Worm (Caenorhabditis elegans) whole organism, late embryonic: ENCODE results near the gene Y102A11A.9.

ENCODE experiments used
- ama-1 ChIP-seq: fragments of 150-350 bp; optimal IDR thresholded peaks from 2 replicates; lab custom pipeline; 2014
- dve-1 ChIP-seq: sonication (generic microtip); optimal IDR thresholded peaks from 2 replicates; lab custom pipeline; 2017; ENCODE audit warnings: antibody characterized with exemption, mild to moderate bottlenecking, missing genetic modification characterization, missing compliant biosample characterization
- eyg-1 ChIP-seq: sonication (generic microtip); optimal IDR thresholded peaks from 2 replicates; lab custom pipeline; 2016; ENCODE audit warnings: missing genotype, missing genetic modification characterization, missing compliant biosample characterization
- fax-1 ChIP-seq: sonication (generic microtip); optimal IDR thresholded peaks from 2 replicates; lab custom pipeline; 2016; ENCODE audit warnings: missing genotype, missing genetic modification characterization, missing compliant biosample characterization
- mec-3 ChIP-seq: sonication (generic microtip); optimal IDR thresholded peaks from 2 replicates; lab custom pipeline; 2016; ENCODE audit warnings: borderline replicate concordance, missing genetic modification characterization, missing compliant biosample characterization
- npax-4 ChIP-seq: sonication (generic microtip); optimal IDR thresholded peaks from 2 replicates; lab custom pipeline; 2016; ENCODE audit warnings: missing genetic modification characterization, missing compliant biosample characterization
- pha-4 ChIP-seq: fragments of 150-350 bp; optimal IDR thresholded peaks from 2 replicates; lab custom pipeline; 2018; ENCODE audit warnings: missing biosample characterization, missing genetic modification reagents, missing genetic modification characterization
- tbx-2 ChIP-seq: sonication (generic microtip); optimal IDR thresholded peaks from 2 replicates; lab custom pipeline; 2016; ENCODE audit warnings: missing genetic modification characterization, missing compliant biosample characterization

- TF ChIP-seq pha-4 (tag; lab: Kevin White, UChicago) (no peak), npax-4 (tag; lab: Kevin White, UChicago) (no peak), mec-3 (tag; lab: Kevin White, UChicago) (no peak), tbx-2 (tag; lab: Kevin White, UChicago) (no peak), eyg-1 (tag; lab: Kevin White, UChicago) (no peak), fax-1 (tag; lab: Kevin White, UChicago) (no peak), dve-1 (tag; lab: Kevin White, UChicago) (no peak), ama-1 (lab: Kevin White, UChicago) (no peak)
These were observed 48.1 kb upstream of the Y102A11A.9 start for ce11 chrX:1964828-1965227.
